Worm (Caenorhabditis elegans) whole organism, young adult: ENCODE data around the gene K07D4.4.
A peak's percentile ranks its signal among the peaks of the same experiment; 100 is the strongest.

Experiments
- akir-1 ChIP-seq: fragments of 200-800 bp; sonication (Bioruptor generic); optimal IDR thresholded peaks from 2 replicates; lab custom pipeline; 2018; ENCODE audit warnings: mild to moderate bottlenecking, missing genetic modification characterization, moderate library complexity, missing compliant biosample characterization
- ccch-3 ChIP-seq: fragments of 200-800 bp; sonication (Bioruptor generic); optimal IDR thresholded peaks from 2 replicates; lab custom pipeline; 2018; ENCODE audit warnings: mild to moderate bottlenecking, missing genetic modification characterization, missing compliant biosample characterization
- zfh-2 ChIP-seq: fragments of 200-800 bp; sonication (Bioruptor generic); conservative IDR thresholded peaks from 2 replicates; pipeline ENCODE4 v1.3.6; 2022; ENCODE audit warnings: missing genetic modification reagents, missing genetic modification characterization, missing compliant biosample characterization

The K07D4.4 gene

ce11 chrII:3982313-3982712, 49.9 kb downstream of the K07D4.4 start, which contains the start of gene lin-31:
Gene lin-31 (plus strand): TSS chrII:3982549.
- no peak for TF ChIP-seq ccch-3 (GFP tag; lab: Kevin White, UChicago)
- no peak for TF ChIP-seq akir-1 (GFP tag; lab: Kevin White, UChicago)
- 0 out of 2 replicates have a peak, but pooled peaks have one; percentile 7 for TF ChIP-seq zfh-2 (GFP tag; lab: Robert Waterston, UW)
